Worm (Caenorhabditis elegans): ENCODE results near the gene abu-9.
"Not testable (repeated sequence)": the region's sequence is repeated elsewhere in the genome, so short reads cannot be mapped to it uniquely, and the experiment has no call there.

abu-9 gene

DNA sequence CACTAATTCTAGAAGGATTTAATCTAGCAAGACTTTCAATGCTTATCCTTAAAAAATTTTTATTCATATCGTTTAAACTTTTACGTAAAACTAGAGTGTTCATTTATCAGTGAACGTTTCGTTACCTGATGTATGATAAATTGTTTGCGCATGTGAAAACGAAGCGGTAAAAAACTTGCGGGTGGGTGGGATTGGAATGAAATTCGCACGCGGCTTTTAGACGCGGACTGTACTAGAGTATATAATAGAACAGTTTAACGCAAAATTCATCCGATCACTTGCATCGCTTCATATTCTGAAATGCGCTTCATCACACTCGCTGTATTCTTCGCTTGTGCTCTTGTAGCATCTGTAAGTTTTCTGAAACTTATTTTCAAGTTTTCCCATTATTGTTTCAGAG lies at the start of gene abu-9:
Gene abu-9, plus strand, starts transcription at position 301 of the 400 bp plus-strand sequence.
- TF ChIP-seq dao-5, him-1, W03F9.2 (tag; optimal IDR thresholded peaks at IDR 0.05): not testable (repeated sequence)

DNA sequence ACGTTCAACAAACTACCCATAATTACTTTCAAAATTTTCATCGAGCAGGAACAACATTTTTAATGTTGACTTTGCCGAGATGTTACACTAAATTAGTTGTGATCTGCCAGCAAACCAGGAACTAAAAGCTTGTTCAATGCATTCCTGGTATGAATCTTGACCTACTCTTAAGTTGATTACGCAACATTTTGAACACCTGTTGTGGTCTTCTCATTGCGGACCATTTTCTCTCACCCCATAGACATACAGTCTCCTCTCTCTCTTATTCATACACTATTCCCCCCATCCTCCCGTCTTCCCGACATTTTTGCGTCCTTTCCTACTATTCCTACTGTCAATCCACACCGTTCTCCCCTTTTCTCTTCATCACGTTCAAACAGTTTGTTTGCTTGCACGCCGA lies 48.4 kb upstream of the abu-9 start:
- TF ChIP-seq him-1 (tag; optimal IDR thresholded peaks at IDR 0.05) (no peak), dao-5 (tag; optimal IDR thresholded peaks at IDR 0.05) (no peak), W03F9.2 (tag; optimal IDR thresholded peaks at IDR 0.05) (no peak)

DNA sequence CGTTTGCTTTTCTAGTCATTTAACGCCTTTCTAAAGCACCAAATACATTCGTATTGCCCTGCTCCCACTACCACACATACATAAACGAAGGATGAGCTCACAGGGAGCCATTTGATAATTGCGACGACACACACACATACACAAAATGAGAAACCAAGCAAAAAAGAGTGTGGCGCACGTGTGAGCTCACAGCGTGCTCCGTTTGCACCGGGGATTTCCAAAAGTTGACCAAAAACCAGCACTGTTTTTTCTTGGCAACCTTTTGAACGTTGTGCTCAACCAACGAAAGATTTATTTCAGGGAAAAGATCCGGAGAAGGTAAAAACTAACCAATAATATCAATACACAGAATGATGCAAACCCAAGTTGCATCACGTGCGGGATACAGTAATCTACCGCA lies 47.0 kb upstream of the abu-9 start, which contains the start of gene ksr-1:
Gene ksr-1, plus strand, starts transcription at position 301 of the 400 bp plus-strand sequence.
- TF ChIP-seq dao-5 (tag; optimal IDR thresholded peaks at IDR 0.05) (no peak), W03F9.2 (tag; optimal IDR thresholded peaks at IDR 0.05) (no peak), him-1 (tag; optimal IDR thresholded peaks at IDR 0.05) (no peak)

DNA sequence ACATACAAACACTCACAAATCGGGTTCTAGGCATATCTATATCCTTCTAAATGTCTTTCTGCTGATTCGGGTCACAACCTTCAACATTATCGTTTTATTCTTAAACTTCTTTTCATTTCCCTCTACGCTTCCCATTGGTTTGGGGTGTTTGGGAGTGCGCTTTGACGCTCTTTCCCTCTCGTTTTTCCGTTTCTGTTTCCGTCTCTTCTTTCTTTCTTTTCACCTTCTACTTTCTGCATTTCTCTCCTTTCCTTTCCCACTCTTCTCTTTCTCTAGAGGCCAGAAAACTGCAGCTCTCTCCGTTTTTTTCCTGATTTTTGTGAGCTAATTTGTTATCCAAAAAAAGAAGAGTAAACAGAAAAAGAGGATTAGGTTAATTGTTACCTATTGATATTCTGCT lies 45.6 kb upstream of the abu-9 start:
- TF ChIP-seq dao-5 (tag; optimal IDR thresholded peaks at IDR 0.05) (no peak), him-1 (tag; optimal IDR thresholded peaks at IDR 0.05) (no peak), W03F9.2 (tag; optimal IDR thresholded peaks at IDR 0.05) (no peak)

DNA sequence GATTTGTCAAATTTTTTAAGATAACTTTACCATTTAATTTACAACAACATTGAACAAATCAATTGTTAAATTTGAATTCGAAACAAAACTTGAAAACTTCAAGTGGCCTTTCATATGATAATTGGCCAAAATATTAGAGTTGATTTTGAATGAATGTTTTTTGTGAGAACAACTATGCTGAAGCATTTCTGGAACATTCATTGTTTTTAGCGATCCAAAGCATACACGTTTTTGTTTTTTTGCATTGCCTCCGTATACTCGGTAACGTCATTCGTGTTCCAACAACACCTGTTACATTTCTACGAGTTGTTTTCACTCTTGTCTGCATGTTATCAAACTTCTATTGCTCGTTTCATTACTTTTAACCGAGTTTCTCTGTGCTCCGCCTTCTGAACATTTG lies 44.9 kb upstream of the abu-9 start:
- no peak for TF ChIP-seq him-1 (tag; optimal IDR thresholded peaks at IDR 0.05)
- TF ChIP-seq dao-5 (tag; optimal IDR thresholded peaks at IDR 0.05), result no peak
- TF ChIP-seq W03F9.2 (tag; optimal IDR thresholded peaks at IDR 0.05), result no peak

DNA sequence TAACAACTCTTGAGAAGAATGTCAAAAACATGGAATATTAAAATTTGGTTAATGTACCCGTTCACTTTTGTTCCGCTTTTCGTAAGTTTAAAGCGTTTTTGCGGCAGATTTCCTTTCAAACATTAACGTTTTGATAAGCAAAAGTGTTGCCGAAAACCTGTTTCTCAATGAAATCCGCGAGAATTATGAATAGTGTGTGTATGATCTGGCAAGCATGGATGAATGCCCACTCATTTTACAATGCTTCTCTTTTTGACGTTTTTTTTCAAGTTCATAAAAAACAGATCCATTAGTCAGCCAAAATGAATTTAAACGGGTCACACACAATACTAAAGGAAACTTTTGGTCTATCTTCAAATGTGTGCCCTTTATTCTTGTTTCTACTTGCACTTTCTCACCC lies 37.9 kb upstream of the abu-9 start:
- TF ChIP-seq W03F9.2 (tag; optimal IDR thresholded peaks at IDR 0.05), result no peak
- TF ChIP-seq him-1 (tag; optimal IDR thresholded peaks at IDR 0.05), result no peak
- TF ChIP-seq dao-5 (tag; optimal IDR thresholded peaks at IDR 0.05), result no peak

DNA sequence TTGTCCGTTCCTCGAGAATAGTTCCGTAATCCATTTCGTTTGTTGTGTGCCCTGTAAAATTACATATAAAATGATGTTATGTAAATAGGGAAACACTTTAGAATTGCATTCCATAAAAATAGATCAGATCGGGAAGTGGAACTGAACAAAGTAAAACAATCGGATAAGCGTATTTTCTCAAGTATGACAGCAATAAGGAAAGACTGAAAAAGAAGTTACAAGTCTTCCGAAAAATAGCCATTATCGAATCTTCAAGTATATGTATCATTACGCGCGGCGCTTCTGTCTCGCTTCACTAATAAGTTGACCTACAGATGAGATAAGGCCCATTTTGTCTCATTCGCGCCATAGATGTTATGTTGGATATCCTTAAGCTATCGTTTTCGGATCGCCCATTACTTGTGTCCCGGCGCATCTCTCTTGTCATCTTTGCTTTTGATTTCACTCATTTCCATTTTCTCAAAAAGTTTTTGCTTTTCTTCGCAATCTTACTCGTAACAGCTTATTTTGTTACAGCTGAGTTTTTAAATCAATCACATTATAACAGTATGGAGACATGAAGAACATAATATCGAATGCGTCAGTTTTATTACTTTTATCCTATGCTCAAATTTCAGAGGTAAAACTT lies 36.6 kb upstream of the abu-9 start, which contains the start of the genes fis-2 and F13B9.2:
Gene fis-2, minus strand, starts transcription at position 51 of the 628 bp plus-strand sequence.
Gene F13B9.2, plus strand, starts transcription at position 515 of the 628 bp plus-strand sequence.
- TF ChIP-seq W03F9.2 (tag; optimal IDR thresholded peaks at IDR 0.05), result no peak
- TF ChIP-seq dao-5 (tag; optimal IDR thresholded peaks at IDR 0.05), result no peak
- TF ChIP-seq him-1 (tag; optimal IDR thresholded peaks at IDR 0.05), result no peak

DNA sequence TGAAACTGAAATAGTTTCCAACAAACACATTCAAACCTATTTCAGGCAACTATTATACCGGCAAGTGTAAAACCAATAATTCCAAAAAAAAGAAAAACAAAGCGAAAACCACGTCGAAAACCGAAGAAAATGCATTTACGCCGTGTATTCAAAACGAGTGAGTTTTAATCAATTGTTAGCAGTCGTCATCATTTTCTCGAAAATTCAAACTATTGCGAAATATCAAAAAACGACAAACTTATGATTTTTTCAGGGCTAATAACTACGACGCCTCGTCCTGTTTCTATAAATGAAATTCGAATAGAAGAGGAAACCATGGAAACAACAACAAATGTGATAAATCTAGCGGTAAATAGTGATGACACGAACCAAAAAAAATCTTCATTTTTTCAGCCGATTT lies 35.7 kb upstream of the abu-9 start:
- TF ChIP-seq him-1 (tag; optimal IDR thresholded peaks at IDR 0.05) (no peak), W03F9.2 (tag; optimal IDR thresholded peaks at IDR 0.05) (no peak), dao-5 (tag; optimal IDR thresholded peaks at IDR 0.05) (no peak)

DNA sequence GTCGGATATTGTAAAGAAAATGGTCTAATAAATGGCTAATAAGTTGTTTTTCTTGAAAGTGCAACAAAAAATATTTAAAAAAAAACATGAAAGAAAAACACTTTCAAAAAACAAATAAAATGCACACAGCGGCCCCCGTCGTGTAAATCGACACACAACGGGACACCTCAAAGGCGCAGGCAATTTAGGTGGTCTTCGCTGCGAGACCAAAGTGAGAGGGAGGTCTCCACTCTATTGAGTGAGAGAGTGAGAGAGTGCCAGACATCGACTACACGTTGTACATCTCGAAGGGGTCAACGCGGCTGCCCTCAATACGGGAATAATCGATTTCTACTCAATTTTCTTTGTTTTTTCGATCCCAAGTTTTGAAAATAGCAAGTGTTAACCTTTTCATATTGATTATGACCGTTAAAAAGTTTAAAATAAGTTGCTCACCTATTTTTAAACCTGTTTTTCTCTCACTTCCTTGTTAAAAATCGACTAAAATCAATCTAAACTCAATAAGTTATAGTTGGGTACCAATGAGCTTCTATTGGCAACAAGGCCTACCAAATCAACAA lies 35.1 kb upstream of the abu-9 start, which contains the start of gene sec-16A.2:
Gene sec-16A.2, plus strand, starts transcription at position 510 of the 560 bp plus-strand sequence.
- TF ChIP-seq W03F9.2 (tag; optimal IDR thresholded peaks at IDR 0.05), result no peak
- no peak for TF ChIP-seq him-1 (tag; optimal IDR thresholded peaks at IDR 0.05)
- no peak for TF ChIP-seq dao-5 (tag; optimal IDR thresholded peaks at IDR 0.05)

DNA sequence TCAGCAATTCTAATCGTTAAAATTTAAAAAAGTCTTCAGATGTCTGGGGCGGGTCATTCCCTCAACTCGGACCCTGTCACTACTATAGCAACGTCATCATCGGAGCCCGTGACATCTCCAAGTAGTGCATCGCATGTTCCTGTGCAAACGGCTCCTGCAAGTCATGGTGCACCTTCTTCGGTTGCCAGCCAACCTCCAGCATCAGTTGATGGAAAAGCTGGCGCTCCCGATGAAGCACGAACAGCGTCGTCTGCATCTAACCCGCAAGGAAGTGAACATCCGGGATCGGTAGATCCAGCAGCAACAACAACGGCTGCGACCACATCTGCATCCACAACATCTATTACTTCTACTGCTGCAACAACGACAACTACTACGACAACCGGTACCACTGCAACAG lies 27.3 kb upstream of the abu-9 start, which contains the start of gene R09F10.3:
Gene R09F10.3, plus strand, starts transcription at position 40 of the 400 bp plus-strand sequence.
- no peak for TF ChIP-seq W03F9.2 (tag; optimal IDR thresholded peaks at IDR 0.05)
- TF ChIP-seq dao-5 (tag; optimal IDR thresholded peaks at IDR 0.05), result no peak
- TF ChIP-seq him-1 (tag; optimal IDR thresholded peaks at IDR 0.05), result no peak

DNA sequence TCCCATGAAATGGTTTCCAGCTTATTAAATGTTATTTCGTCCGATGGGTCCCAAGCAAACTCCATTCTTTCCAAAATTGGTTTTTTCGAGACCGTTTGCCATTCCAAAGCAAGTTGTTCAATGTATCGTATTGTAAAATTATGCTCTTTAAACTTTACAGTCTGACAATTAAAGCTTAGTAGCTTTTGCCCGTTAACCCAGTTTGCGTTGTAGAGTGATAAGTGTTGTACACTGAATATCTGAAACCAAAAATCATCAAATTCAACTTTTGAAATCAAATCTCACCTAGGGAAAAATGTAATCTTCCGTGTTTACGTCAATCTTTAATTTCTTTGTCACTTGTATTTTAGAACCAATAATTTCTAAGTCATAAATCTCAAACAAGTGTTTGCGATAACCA lies 24.6 kb upstream of the abu-9 start:
- no peak for TF ChIP-seq W03F9.2 (tag; optimal IDR thresholded peaks at IDR 0.05)
- TF ChIP-seq him-1 (tag; optimal IDR thresholded peaks at IDR 0.05), result no peak
- TF ChIP-seq dao-5 (tag; optimal IDR thresholded peaks at IDR 0.05), result no peak

DNA sequence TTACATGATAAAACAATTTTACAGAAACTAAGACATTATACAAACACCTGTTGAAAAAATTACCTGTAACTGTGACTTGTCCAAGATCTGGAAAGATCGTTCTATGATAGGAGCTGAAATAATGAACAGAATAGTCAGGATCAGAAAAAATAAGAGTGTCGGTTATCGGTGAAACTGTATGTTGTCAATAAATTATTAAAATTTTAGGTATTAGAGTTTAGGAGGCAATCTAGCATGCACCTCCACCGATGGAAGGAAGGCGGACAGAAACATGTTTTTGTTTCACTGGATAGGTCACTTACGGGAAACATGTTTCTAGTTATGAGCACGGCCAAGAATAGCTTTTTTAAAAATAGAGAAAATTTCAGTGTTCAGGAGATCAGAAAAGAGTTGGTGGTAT lies 22.4 kb upstream of the abu-9 start, which contains the start of gene ced-13:
Gene ced-13, minus strand, starts transcription at position 101 of the 400 bp plus-strand sequence.
- TF ChIP-seq dao-5 (tag; optimal IDR thresholded peaks at IDR 0.05) (no peak), W03F9.2 (tag; optimal IDR thresholded peaks at IDR 0.05) (no peak), him-1 (tag; optimal IDR thresholded peaks at IDR 0.05) (no peak)

DNA sequence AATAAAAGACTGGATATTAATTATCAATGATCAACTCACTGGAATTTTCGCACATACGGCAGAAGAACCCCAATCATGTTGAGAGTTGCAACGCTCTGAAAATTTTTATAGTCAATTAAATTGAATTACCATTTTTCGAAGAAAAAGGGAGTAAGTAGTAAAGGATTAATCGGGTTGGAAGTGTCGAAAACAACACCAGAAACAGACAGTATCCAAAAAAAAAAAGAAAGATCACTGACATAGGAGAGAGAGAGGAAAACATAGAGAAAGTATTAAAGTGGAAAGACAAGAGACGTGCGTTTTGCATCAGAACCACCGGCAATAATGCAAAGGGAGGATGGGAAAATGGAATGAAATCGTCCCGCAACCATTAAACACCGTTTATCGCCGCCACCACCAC lies 19.6 kb upstream of the abu-9 start, which contains the start of gene inx-5:
Gene inx-5, minus strand, starts transcription at position 101 of the 400 bp plus-strand sequence.
- TF ChIP-seq dao-5 (tag; optimal IDR thresholded peaks at IDR 0.05) (no peak), W03F9.2 (tag; optimal IDR thresholded peaks at IDR 0.05) (no peak), him-1 (tag; optimal IDR thresholded peaks at IDR 0.05) (no peak)

DNA sequence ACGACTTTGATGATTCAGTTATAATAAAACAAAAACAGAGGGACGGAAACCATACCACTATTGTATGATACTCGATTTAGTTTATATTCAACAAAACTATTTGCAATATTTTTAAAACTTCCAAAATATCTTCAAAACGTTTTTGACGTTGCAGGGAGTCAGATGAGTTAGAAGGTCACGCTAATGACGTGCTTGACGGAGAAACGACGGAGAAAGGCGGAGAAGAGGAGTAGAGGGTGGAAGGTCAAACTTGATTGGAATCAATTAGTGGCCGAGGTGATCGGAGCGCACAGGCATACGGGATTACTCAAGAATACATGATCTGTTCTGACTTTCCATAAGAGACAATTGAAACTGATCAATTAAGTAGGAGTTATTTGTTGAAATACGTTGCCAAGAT lies 19.1 kb upstream of the abu-9 start:
- TF ChIP-seq W03F9.2 (tag; optimal IDR thresholded peaks at IDR 0.05) (no peak), him-1 (tag; optimal IDR thresholded peaks at IDR 0.05) (no peak), dao-5 (tag; optimal IDR thresholded peaks at IDR 0.05) (no peak)

Measured in whole organism, L4/young adult.